Fruit fly (Drosophila melanogaster): ENCODE data around the gene St2.

The St2 gene

DNA sequence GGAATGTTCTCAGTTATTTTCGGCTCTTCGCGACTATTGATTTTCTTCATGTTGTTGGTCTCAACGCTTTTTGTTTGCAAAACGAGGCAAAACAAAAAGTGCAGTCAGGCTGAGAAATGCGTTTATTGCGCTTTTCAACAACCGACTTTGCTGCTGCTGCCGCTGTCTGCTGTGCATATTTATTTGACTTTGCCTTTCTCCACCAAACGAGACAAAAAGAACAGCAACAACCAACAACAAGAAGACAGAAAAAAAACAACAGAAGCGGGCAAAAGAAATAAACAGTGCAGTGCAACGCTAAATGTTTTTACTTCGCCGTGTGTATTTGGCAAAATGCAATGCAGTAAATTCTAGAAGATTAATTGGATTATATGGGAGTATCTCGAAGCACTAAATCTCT is 29.3 kb upstream of the St2 start:
- TF ChIP-seq CG17806 (tag; optimal IDR thresholded peaks at IDR 0.05), result no peak
- TF ChIP-seq CG4496 (GFP tag; IDR thresholded peaks at IDR 0.05), result peak; percentile 57; the same call in 2 of the 3 replicates
- TF ChIP-seq CG8301 (tag; optimal IDR thresholded peaks at IDR 0.05), result peak; percentile 42
- TF ChIP-seq Ets98B (GFP tag; IDR thresholded peaks at IDR 0.05), result peak; percentile 50
- TF ChIP-seq CG14655 (GFP tag; optimal IDR thresholded peaks at IDR 0.05), result peak; percentile 55
- TF ChIP-seq gl (tag; optimal IDR thresholded peaks at IDR 0.05), result peak; percentile 32
- TF ChIP-seq fd96Ca (GFP tag; IDR thresholded peaks at IDR 0.05), result no peak
- no peak for TF ChIP-seq CG9948 (tag; optimal IDR thresholded peaks at IDR 0.05)
- TF ChIP-seq CG32121 (GFP tag; IDR thresholded peaks at IDR 0.05), result peak; percentile 51; the same call in 1 of the 2 replicates
- TF ChIP-seq Snoo (tag; optimal IDR thresholded peaks at IDR 0.05), result peak; percentile 6
- TF ChIP-seq D1 (tag; optimal IDR thresholded peaks at IDR 0.05), result no peak

DNA sequence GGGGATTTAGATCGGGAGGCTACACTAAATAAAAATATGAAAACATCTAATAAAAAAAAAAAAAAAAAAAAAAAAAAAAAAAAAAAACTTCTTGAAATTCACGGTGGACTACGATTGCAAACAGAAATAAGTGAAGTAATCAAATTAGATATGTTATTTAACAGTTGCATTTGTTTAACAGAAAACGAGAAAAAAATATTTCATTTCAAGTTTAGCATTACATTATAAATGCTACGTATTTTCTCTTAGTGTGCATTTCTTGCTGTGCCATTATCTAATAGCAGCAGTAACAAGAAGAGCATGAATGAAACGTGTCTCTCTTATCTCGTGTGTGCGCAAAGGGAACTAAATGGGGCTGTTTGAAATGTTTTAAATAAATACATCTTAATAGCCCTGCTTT is 26.8 kb upstream of the St2 start:
- TF ChIP-seq gl (tag; optimal IDR thresholded peaks at IDR 0.05), result no peak
- TF ChIP-seq fd96Ca (GFP tag; IDR thresholded peaks at IDR 0.05), result no peak
- peak; percentile 20 for TF ChIP-seq CG15710 (tag; optimal IDR thresholded peaks at IDR 0.05)
- peak; percentile 22; the same call in 1 of the 2 replicates for TF ChIP-seq rn (GFP tag; IDR thresholded peaks at IDR 0.05)
- TF ChIP-seq Pif1A (GFP tag; optimal IDR thresholded peaks at IDR 0.05), result peak; percentile 63
- TF ChIP-seq CG14655 (GFP tag; optimal IDR thresholded peaks at IDR 0.05), result peak; percentile 67
- no peak for TF ChIP-seq Snoo (tag; optimal IDR thresholded peaks at IDR 0.05)
- TF ChIP-seq CG34367 (tag; optimal IDR thresholded peaks at IDR 0.05), result peak; percentile 5
- TF ChIP-seq CG12605 (GFP tag; IDR thresholded peaks at IDR 0.05), result peak; percentile 49; the same call in 1 of the 2 replicates
- peak; percentile 49 for TF ChIP-seq CG9948 (tag; optimal IDR thresholded peaks at IDR 0.05)
- peak; percentile 73 for TF ChIP-seq CG4496 (GFP tag; IDR thresholded peaks at IDR 0.05)
- no peak for TF ChIP-seq CG8301 (tag; optimal IDR thresholded peaks at IDR 0.05)
- no peak for TF ChIP-seq D1 (tag; optimal IDR thresholded peaks at IDR 0.05)
- TF ChIP-seq CG8159 (tag; optimal IDR thresholded peaks at IDR 0.05), result peak; percentile 28
- no peak for TF ChIP-seq CG10348 (GFP tag; IDR thresholded peaks at IDR 0.05)
- peak; percentile 38 for TF ChIP-seq CG17806 (tag; optimal IDR thresholded peaks at IDR 0.05)
- no peak for TF ChIP-seq EcR (GFP tag; optimal IDR thresholded peaks at IDR 0.05)
- peak; percentile 70 for TF ChIP-seq Ets98B (GFP tag; IDR thresholded peaks at IDR 0.05)
- peak; percentile 46 for TF ChIP-seq Pif1B (GFP tag; optimal IDR thresholded peaks at IDR 0.05)
- no peak for TF ChIP-seq CG13204 (GFP tag; optimal IDR thresholded peaks at IDR 0.05)
- TF ChIP-seq CG32121 (GFP tag; IDR thresholded peaks at IDR 0.05), result peak; percentile 69

DNA sequence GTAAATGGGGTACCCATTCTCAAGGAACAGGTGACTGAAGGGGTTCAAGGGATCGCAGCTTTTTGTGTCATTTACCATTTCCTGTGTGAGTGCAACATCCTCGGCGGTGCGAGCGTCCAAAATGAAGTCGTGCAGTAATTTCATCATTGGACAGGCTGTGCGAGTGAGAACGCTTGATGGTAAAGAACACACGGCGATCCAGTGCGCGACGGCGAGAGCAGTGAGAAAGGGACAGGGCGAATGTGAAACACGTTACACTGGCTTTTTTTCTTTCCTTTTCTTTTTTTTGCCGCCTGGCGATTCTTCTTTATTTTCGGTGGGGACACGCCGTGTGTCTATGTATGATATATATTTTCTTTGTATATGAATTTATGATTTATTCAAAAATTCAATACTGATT is 25.5 kb upstream of the St2 start:
- TF ChIP-seq CG15710 (tag; optimal IDR thresholded peaks at IDR 0.05) (peak; percentile 15), CG34367 (tag; optimal IDR thresholded peaks at IDR 0.05) (peak; percentile 2), Pif1B (GFP tag; optimal IDR thresholded peaks at IDR 0.05) (no peak), Ets98B (GFP tag; IDR thresholded peaks at IDR 0.05) (no peak), rn (GFP tag; IDR thresholded peaks at IDR 0.05) (no peak), CG9948 (tag; optimal IDR thresholded peaks at IDR 0.05) (no peak), gl (tag; optimal IDR thresholded peaks at IDR 0.05) (peak; percentile 43), CG12605 (GFP tag; IDR thresholded peaks at IDR 0.05) (no peak), CG8301 (tag; optimal IDR thresholded peaks at IDR 0.05) (no peak), EcR (GFP tag; optimal IDR thresholded peaks at IDR 0.05) (peak; percentile 75), CG4496 (GFP tag; IDR thresholded peaks at IDR 0.05) (peak; percentile 71), CG13204 (GFP tag; optimal IDR thresholded peaks at IDR 0.05) (peak; percentile 64), CG17806 (tag; optimal IDR thresholded peaks at IDR 0.05) (no peak)

DNA sequence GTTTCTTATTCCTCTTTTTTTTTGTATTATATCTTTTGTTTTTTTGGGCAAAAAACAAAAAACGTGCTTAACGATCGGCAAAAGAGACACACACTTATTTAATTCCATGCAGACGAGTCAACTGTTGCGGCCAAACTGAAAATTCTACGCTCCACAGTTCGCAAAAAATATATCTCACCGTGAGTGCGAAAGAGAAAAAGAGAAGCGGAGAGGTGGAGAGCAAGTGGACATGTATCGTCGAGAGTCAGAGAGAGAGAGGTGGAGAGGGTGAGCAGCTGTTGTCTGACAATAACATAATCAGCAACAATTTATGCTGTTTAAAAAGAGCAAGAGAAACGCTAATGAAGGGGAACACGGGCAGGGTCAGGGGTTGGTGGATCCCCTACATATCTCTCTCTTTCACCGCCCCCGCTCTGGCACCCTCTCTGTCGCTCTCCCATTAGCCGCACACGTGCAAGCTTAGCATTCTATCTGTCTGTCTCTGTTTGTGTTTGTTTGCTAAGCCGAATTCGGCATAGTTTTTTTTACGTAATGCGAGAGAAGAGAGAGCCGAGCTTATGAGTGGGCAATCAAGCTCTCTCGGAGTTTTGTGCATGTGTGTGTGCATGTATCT is 24.8 kb upstream of the St2 start:
- no peak for TF ChIP-seq CG32121 (GFP tag; IDR thresholded peaks at IDR 0.05)
- no peak for TF ChIP-seq fd96Ca (GFP tag; IDR thresholded peaks at IDR 0.05)
- TF ChIP-seq CG9948 (tag; optimal IDR thresholded peaks at IDR 0.05), result no peak
- no peak for TF ChIP-seq CG4496 (GFP tag; IDR thresholded peaks at IDR 0.05)
- no peak; the same call in 1 of the 2 replicates for TF ChIP-seq Ets98B (GFP tag; IDR thresholded peaks at IDR 0.05)
- TF ChIP-seq CG10348 (GFP tag; IDR thresholded peaks at IDR 0.05), result 0 out of 2 replicates have a peak, but pooled peaks have one; percentile 6
- no peak for TF ChIP-seq D1 (tag; optimal IDR thresholded peaks at IDR 0.05)
- no peak for TF ChIP-seq CG15710 (tag; optimal IDR thresholded peaks at IDR 0.05)
- no peak for TF ChIP-seq CG8159 (tag; optimal IDR thresholded peaks at IDR 0.05)
- no peak for TF ChIP-seq gl (tag; optimal IDR thresholded peaks at IDR 0.05)
- no peak for TF ChIP-seq CG17806 (tag; optimal IDR thresholded peaks at IDR 0.05)
- TF ChIP-seq EcR (GFP tag; optimal IDR thresholded peaks at IDR 0.05), result peak; percentile 81
- no peak for TF ChIP-seq CG14655 (GFP tag; optimal IDR thresholded peaks at IDR 0.05)
- no peak for TF ChIP-seq Pif1B (GFP tag; optimal IDR thresholded peaks at IDR 0.05)
- TF ChIP-seq CG8301 (tag; optimal IDR thresholded peaks at IDR 0.05), result no peak

DNA sequence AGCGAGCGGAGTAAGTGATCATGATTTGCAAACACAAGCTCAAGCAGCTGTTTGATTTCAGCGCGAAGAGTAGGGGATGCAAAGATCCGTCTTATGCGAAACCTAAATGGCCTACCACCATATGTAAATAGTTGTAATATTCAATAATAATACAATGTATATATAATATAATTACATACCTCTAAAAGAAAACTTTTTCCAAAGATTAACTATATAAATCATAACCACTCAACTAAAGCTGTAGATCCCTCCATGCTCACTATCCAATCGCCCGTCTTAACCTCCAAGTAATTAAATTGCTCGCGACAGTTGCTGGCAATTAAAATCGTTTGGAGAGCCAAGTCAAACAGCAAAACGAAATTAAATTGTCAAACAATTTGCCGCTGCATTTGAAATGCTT is 24.3 kb upstream of the St2 start:
- TF ChIP-seq CG14655 (GFP tag; optimal IDR thresholded peaks at IDR 0.05) (peak; percentile 91), CG17806 (tag; optimal IDR thresholded peaks at IDR 0.05) (peak; percentile 88), rn (GFP tag; IDR thresholded peaks at IDR 0.05) (peak; percentile 84), CG4496 (GFP tag; IDR thresholded peaks at IDR 0.05) (peak; percentile 94), CG8159 (tag; optimal IDR thresholded peaks at IDR 0.05) (peak; percentile 87), CG8301 (tag; optimal IDR thresholded peaks at IDR 0.05) (peak; percentile 83), EcR (GFP tag; optimal IDR thresholded peaks at IDR 0.05) (no peak), CG13204 (GFP tag; optimal IDR thresholded peaks at IDR 0.05) (no peak), gl (tag; optimal IDR thresholded peaks at IDR 0.05) (peak; percentile 51), CG12605 (GFP tag; IDR thresholded peaks at IDR 0.05) (peak; percentile 91), Ets98B (GFP tag; IDR thresholded peaks at IDR 0.05) (peak; percentile 94), CG32121 (GFP tag; IDR thresholded peaks at IDR 0.05) (peak; percentile 95), D1 (tag; optimal IDR thresholded peaks at IDR 0.05) (peak; percentile 53), Snoo (tag; optimal IDR thresholded peaks at IDR 0.05) (peak; percentile 80), CG15710 (tag; optimal IDR thresholded peaks at IDR 0.05) (peak; percentile 82), Pif1A (GFP tag; optimal IDR thresholded peaks at IDR 0.05) (peak; percentile 82), CG10348 (GFP tag; IDR thresholded peaks at IDR 0.05) (peak; percentile 88), CG34367 (tag; optimal IDR thresholded peaks at IDR 0.05) (peak; percentile 76), fd96Ca (GFP tag; IDR thresholded peaks at IDR 0.05) (peak; percentile 88), Pif1B (GFP tag; optimal IDR thresholded peaks at IDR 0.05) (peak; percentile 81), CG9948 (tag; optimal IDR thresholded peaks at IDR 0.05) (peak; percentile 84)
